Fruit fly (Drosophila melanogaster) whole organism, embryonic: ENCODE results near the gene RhoGAP19D.

Experiments used
- Ada2b ChIP-seq: fragments of 200-800 bp; sonication (Bioruptor generic); IDR thresholded peaks from 2 replicates; pipeline ENCODE4 v1.3.6; 2022; ENCODE audit warnings: missing biosample characterization, missing genetic modification characterization
- Atf-2 ChIP-seq: fragments of 200-800 bp; sonication (Bioruptor generic); optimal IDR thresholded peaks from 2 replicates; lab custom pipeline; 2016; ENCODE audit warnings: missing biosample characterization, missing genetic modification characterization
- B-H1 ChIP-seq: fragments of 200-800 bp; sonication (Bioruptor generic); IDR thresholded peaks from 3 replicates; pipeline ENCODE4 v1.3.6; 2022; ENCODE audit warnings: missing biosample characterization, missing genetic modification characterization
- CG10462 ChIP-seq: fragments of 200-800 bp; sonication (Bioruptor generic); optimal IDR thresholded peaks from 2 replicates; lab custom pipeline; 2016; ENCODE audit warnings: missing biosample characterization, missing genetic modification characterization
- CG12942 ChIP-seq: fragments of 200-800 bp; sonication (Bioruptor generic); optimal IDR thresholded peaks from 3 replicates; lab custom pipeline; 2016; ENCODE audit warnings: missing biosample characterization, missing genetic modification characterization
- CG13424 ChIP-seq: fragments of 200-800 bp; sonication (Bioruptor generic); optimal IDR thresholded peaks from 2 replicates; lab custom pipeline; 2019; ENCODE audit warnings: missing biosample characterization, mild to moderate bottlenecking, missing genetic modification characterization, moderate library complexity
- CG15073 ChIP-seq: fragments of 200-800 bp; sonication (Bioruptor generic); optimal IDR thresholded peaks from 2 replicates; lab custom pipeline; 2016; ENCODE audit warnings: missing biosample characterization, missing genetic modification characterization
- CG16863 ChIP-seq: fragments of 200-800 bp; sonication (Bioruptor generic); optimal IDR thresholded peaks from 3 replicates; lab custom pipeline; 2016; ENCODE audit warnings: missing biosample characterization, missing genetic modification characterization
- CG17385 ChIP-seq: fragments of 200-800 bp; sonication (Bioruptor generic); optimal IDR thresholded peaks from 3 replicates; lab custom pipeline; 2018; ENCODE audit warnings: missing biosample characterization, mild to moderate bottlenecking, missing genetic modification characterization
- CG18011 ChIP-seq: fragments of 200-800 bp; sonication (Bioruptor generic); optimal IDR thresholded peaks from 2 replicates; lab custom pipeline; 2017; ENCODE audit warnings: missing biosample characterization, missing genetic modification characterization, mild to moderate bottlenecking, moderate library complexity, missing genotype
- CG2116 ChIP-seq: fragments of 200-800 bp; sonication (Bioruptor generic); optimal IDR thresholded peaks from 3 replicates; lab custom pipeline; 2018; ENCODE audit warnings: missing biosample characterization, mild to moderate bottlenecking, missing genetic modification characterization
- CG3847 ChIP-seq: fragments of 200-800 bp; sonication (Bioruptor generic); IDR thresholded peaks from 2 replicates; pipeline ENCODE4 v1.3.6; 2022; ENCODE audit warnings: missing biosample characterization, missing genetic modification characterization
- CG6765 ChIP-seq: fragments of 200-800 bp; sonication (Bioruptor generic); optimal IDR thresholded peaks from 3 replicates; lab custom pipeline; 2017; ENCODE audit warnings: missing biosample characterization, mild to moderate bottlenecking, missing genetic modification characterization
- CG7357 ChIP-seq: fragments of 200-800 bp; sonication (Bioruptor generic); IDR thresholded peaks from 3 replicates; pipeline ENCODE4 v1.3.6; 2022; ENCODE audit warnings: missing biosample characterization, missing genetic modification characterization
- CG7987 ChIP-seq: fragments of 200-800 bp; sonication (Bioruptor generic); optimal IDR thresholded peaks from 2 replicates; lab custom pipeline; 2018; ENCODE audit warnings: missing biosample characterization, mild to moderate bottlenecking, missing genetic modification characterization, moderate library complexity
- CG8924 ChIP-seq: fragments of 200-800 bp; optimal IDR thresholded peaks from 3 replicates; lab custom pipeline; 2019; ENCODE audit warnings: missing biosample characterization, mild to moderate bottlenecking, missing genetic modification characterization, moderate library complexity
- Dad ChIP-seq: fragments of 200-800 bp; sonication (Bioruptor generic); optimal IDR thresholded peaks from 3 replicates; lab custom pipeline; 2016; ENCODE audit warnings: missing biosample characterization, missing genetic modification characterization
- Dfd ChIP-seq, 2 experiments: fragments of >200 bp; optimal IDR thresholded peaks; 2 replicates each; lab custom pipeline; 2017; ENCODE audit warnings: missing biosample characterization in 2 of 2, missing genetic modification characterization in 2 of 2
- Dp ChIP-seq: fragments of 200-800 bp; sonication (Bioruptor generic); optimal IDR thresholded peaks from 2 replicates; lab custom pipeline; 2018; ENCODE audit warnings: missing biosample characterization, mild to moderate bottlenecking, missing genetic modification characterization, moderate library complexity
- Gsc ChIP-seq: fragments of 200-800 bp; sonication (Bioruptor generic); IDR thresholded peaks from 2 replicates; pipeline ENCODE4 v1.3.6; 2022; ENCODE audit warnings: missing biosample characterization, missing genetic modification characterization
- HmgD ChIP-seq: fragments of 200-800 bp; sonication (Bioruptor generic); optimal IDR thresholded peaks from 3 replicates; lab custom pipeline; 2016; ENCODE audit warnings: missing biosample characterization, missing genetic modification characterization
- Kr ChIP-seq: fragments of 200-800 bp; sonication (Bioruptor generic); optimal IDR thresholded peaks from 2 replicates; lab custom pipeline; 2017; ENCODE audit warnings: missing biosample characterization, mild to moderate bottlenecking, missing genetic modification characterization
- Mrtf ChIP-seq: fragments of 200-800 bp; sonication (Bioruptor generic); IDR thresholded peaks from 3 replicates; pipeline ENCODE4 v1.3.6; 2022; ENCODE audit warnings: missing biosample characterization, missing genetic modification characterization
- NK7.1 ChIP-seq: fragments of 200-800 bp; sonication (Bioruptor generic); optimal IDR thresholded peaks from 3 replicates; lab custom pipeline; 2016; ENCODE audit warnings: missing biosample characterization, missing genetic modification characterization
- Nf-YC ChIP-seq: fragments of 200-800 bp; optimal IDR thresholded peaks from 3 replicates; lab custom pipeline; 2019; ENCODE audit warnings: missing biosample characterization, mild to moderate bottlenecking, missing genetic modification characterization, moderate library complexity
- Poxn ChIP-seq: fragments of 200-800 bp; sonication (Bioruptor generic); IDR thresholded peaks from 2 replicates; pipeline ENCODE4 v1.3.6; 2022; ENCODE audit warnings: missing biosample characterization, missing genetic modification characterization
- Spps ChIP-seq: fragments of 200-800 bp; sonication (Bioruptor generic); optimal IDR thresholded peaks from 2 replicates; lab custom pipeline; 2018; ENCODE audit warnings: missing biosample characterization, mild to moderate bottlenecking, missing genetic modification characterization
- Taf1 ChIP-seq: fragments of 200-800 bp; sonication (Bioruptor generic); IDR thresholded peaks from 2 replicates; pipeline ENCODE4 v1.3.6; 2022; ENCODE audit warnings: missing biosample characterization, missing genetic modification characterization
- bcd ChIP-seq: fragments of 200-800 bp; sonication (Bioruptor generic); optimal IDR thresholded peaks from 2 replicates; lab custom pipeline; 2017; ENCODE audit warnings: missing biosample characterization, mild to moderate bottlenecking, missing genetic modification characterization
- en ChIP-seq: fragments of 200-800 bp; sonication (Bioruptor generic); optimal IDR thresholded peaks from 2 replicates; lab custom pipeline; 2016; ENCODE audit warnings: missing biosample characterization, missing genetic modification characterization
- ewg ChIP-seq: fragments of 200-800 bp; sonication (Bioruptor generic); optimal IDR thresholded peaks from 3 replicates; lab custom pipeline; 2017; ENCODE audit warnings: mild to moderate bottlenecking, missing biosample characterization, missing genetic modification reagents, missing genetic modification characterization
- gfzf ChIP-seq: fragments of 200-800 bp; sonication (Bioruptor generic); optimal IDR thresholded peaks from 2 replicates; lab custom pipeline; 2016; ENCODE audit warnings: missing biosample characterization, mild to moderate bottlenecking, missing genetic modification characterization, moderate library complexity
- gsb-n ChIP-seq: fragments of 200-800 bp; sonication (Bioruptor generic); optimal IDR thresholded peaks from 3 replicates; lab custom pipeline; 2018; ENCODE audit warnings: missing biosample characterization, mild to moderate bottlenecking, missing genetic modification characterization
- hb ChIP-seq: fragments of 200-800 bp; sonication (Bioruptor generic); IDR thresholded peaks from 3 replicates; pipeline ENCODE4 v1.3.6; 2022; ENCODE audit warnings: missing biosample characterization, missing genetic modification characterization; ENCODE audit not compliant: partially characterized antibody
- ind ChIP-seq: fragments of 200-800 bp; sonication (Bioruptor generic); optimal IDR thresholded peaks from 3 replicates; lab custom pipeline; 2016; ENCODE audit warnings: missing biosample characterization, missing genetic modification characterization
- kah ChIP-seq: fragments of 200-800 bp; sonication (Bioruptor generic); optimal IDR thresholded peaks from 2 replicates; lab custom pipeline; 2018; ENCODE audit warnings: missing biosample characterization, mild to moderate bottlenecking, missing genetic modification characterization
- ken ChIP-seq: fragments of 200-800 bp; sonication (Bioruptor generic); IDR thresholded peaks from 3 replicates; pipeline ENCODE4 v1.3.6; 2022; ENCODE audit warnings: missing biosample characterization, missing genetic modification characterization
- lab ChIP-seq: fragments of 200-800 bp; sonication (Bioruptor generic); optimal IDR thresholded peaks from 3 replicates; lab custom pipeline; 2017; ENCODE audit warnings: missing biosample characterization, missing genetic modification characterization, mild to moderate bottlenecking, moderate library complexity, missing genetic modification reagents
- ranshi ChIP-seq: fragments of 200-800 bp; sonication (Bioruptor generic); IDR thresholded peaks from 2 replicates; pipeline ENCODE4 v1.3.6; 2022; ENCODE audit warnings: missing biosample characterization, missing genetic modification characterization
- repo ChIP-seq: fragments of 200-800 bp; sonication (Bioruptor generic); optimal IDR thresholded peaks from 2 replicates; lab custom pipeline; 2016; ENCODE audit warnings: missing biosample characterization, missing genetic modification characterization
- row ChIP-seq: fragments of 200-800 bp; sonication (Bioruptor generic); IDR thresholded peaks from 3 replicates; pipeline ENCODE4 v1.3.6; 2022; ENCODE audit warnings: missing biosample characterization, missing genetic modification characterization
- salm ChIP-seq: fragments of 200-800 bp; sonication (Bioruptor generic); optimal IDR thresholded peaks from 2 replicates; lab custom pipeline; 2018; ENCODE audit warnings: missing biosample characterization, mild to moderate bottlenecking, missing genetic modification characterization
- schlank ChIP-seq: fragments of 200-800 bp; sonication (Bioruptor generic); optimal IDR thresholded peaks from 2 replicates; lab custom pipeline; 2018; ENCODE audit warnings: missing biosample characterization, mild to moderate bottlenecking, missing genetic modification characterization
- slp2 ChIP-seq: fragments of 200-800 bp; sonication (Bioruptor generic); optimal IDR thresholded peaks from 2 replicates; lab custom pipeline; 2016; ENCODE audit warnings: missing biosample characterization, missing genetic modification characterization
- sqz ChIP-seq: fragments of 200-800 bp; sonication (Bioruptor generic); optimal IDR thresholded peaks from 3 replicates; lab custom pipeline; 2018; ENCODE audit warnings: missing biosample characterization, mild to moderate bottlenecking, missing genetic modification characterization
- sr ChIP-seq: fragments of 200-800 bp; sonication (Bioruptor generic); IDR thresholded peaks from 3 replicates; pipeline ENCODE4 v1.3.6; 2022; ENCODE audit warnings: missing biosample characterization, missing genetic modification characterization
- ssp ChIP-seq: fragments of 200-800 bp; sonication (Bioruptor generic); IDR thresholded peaks from 2 replicates; pipeline ENCODE4 v1.3.6; 2022; ENCODE audit warnings: missing biosample characterization, missing genetic modification characterization
- tap ChIP-seq: fragments of 200-800 bp; optimal IDR thresholded peaks from 3 replicates; lab custom pipeline; 2019; ENCODE audit warnings: missing biosample characterization, mild to moderate bottlenecking, missing genetic modification characterization, moderate library complexity
- tup ChIP-seq: fragments of 200-800 bp; sonication (Bioruptor generic); optimal IDR thresholded peaks from 2 replicates; lab custom pipeline; 2016; ENCODE audit warnings: missing biosample characterization, mild to moderate bottlenecking, missing genetic modification characterization, moderate library complexity

The RhoGAP19D gene

DNA sequence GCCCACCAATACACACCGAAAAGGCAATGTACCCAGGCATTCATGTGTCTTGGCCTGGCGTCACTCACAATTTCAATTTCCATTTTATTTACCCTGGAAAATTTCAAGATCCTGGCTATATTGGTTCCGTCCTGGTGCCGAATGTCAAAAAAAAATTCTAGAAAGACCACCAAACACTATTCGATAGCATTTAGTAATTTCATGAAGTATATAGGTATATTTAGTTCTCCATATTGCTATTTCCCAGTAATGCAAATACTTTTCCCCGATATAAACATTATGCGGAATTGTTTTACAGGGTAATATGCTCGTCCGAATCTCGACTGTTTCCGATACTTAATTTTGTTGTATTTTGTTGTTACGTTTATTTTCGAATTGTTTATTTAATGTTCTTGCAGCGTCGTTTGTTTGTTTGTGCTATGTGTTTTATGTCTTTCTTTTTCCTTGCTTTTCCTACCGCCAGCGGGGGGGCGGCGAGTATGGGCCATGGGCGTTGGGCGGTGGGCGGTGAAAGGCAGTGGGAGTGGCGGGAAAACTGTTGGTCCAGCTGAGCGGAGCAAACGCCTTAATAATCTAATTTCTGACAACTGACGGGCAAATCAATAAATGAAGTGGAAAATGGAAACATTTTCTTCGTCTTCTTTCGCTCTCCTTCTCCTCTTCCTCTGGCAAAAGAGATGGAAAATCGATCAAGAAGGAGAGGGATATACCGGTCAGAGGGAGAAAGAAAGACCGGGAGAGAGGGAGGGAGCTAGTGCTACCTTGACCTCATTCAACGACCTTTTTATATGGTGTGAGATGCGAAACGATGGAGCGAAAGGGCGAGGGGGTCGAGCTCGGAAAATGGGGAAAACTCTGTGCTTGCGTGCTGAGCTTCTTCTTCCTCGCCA lies 14.5 kb downstream of the RhoGAP19D start (continued):
- TF ChIP-seq sqz (no peak), Kr (no peak), CG15073 (GFP tag; lab: Kevin White, UChicago) (peak; percentile 8), hb (GFP tag; lab: Robert Waterston, UW) (no peak), salm (tag; lab: Kevin White, UChicago) (peak; percentile 2), Taf1 (GFP tag; lab: Robert Waterston, UW) (no peak), CG2116 (GFP tag; lab: Kevin White, UChicago) (peak; percentile 16), CG17385 (GFP tag; lab: Kevin White, UChicago) (peak; percentile 30), B-H1 (GFP tag; lab: Robert Waterston, UW) (0 out of 3 replicates have a peak, but pooled peaks have one; percentile 30), Dfd (GFP tag; optimal IDR thresholded peaks at IDR 0.05; lab: Kevin White, UChicago) (peak in 1 of 2 experiments; percentile 18), CG8924 (tag; lab: Kevin White, UChicago) (peak; percentile 76), Atf-2 (peak; percentile 21), Spps (tag; lab: Kevin White, UChicago) (peak; percentile 6), Gsc (no peak), slp2 (GFP tag; lab: Kevin White, UChicago) (peak; percentile 18), Ada2b (GFP tag; lab: Robert Waterston, UW) (peak; percentile 70), schlank (tag; lab: Kevin White, UChicago) (no peak), CG13424 (peak; percentile 66), CG18011 (GFP tag; lab: Kevin White, UChicago) (no peak), en (GFP tag; lab: Kevin White, UChicago) (peak; percentile 56), ranshi (GFP tag; lab: Robert Waterston, UW) (no peak), repo (GFP tag; lab: Kevin White, UChicago) (peak; percentile 4), Dad (GFP tag; lab: Kevin White, UChicago) (peak; percentile 28), sr (GFP tag; lab: Robert Waterston, UW) (0 out of 3 replicates have a peak, but pooled peaks have one; percentile 24), NK7.1 (peak; percentile 19), CG3847 (GFP tag; lab: Robert Waterston, UW) (no peak), HmgD (GFP tag; lab: Kevin White, UChicago) (no peak), CG6765 (GFP tag; lab: Kevin White, UChicago) (no peak), Dp (no peak), Nf-YC (tag; lab: Kevin White, UChicago) (no peak), ind (GFP tag; lab: Kevin White, UChicago) (peak; percentile 57), gsb-n (tag; lab: Kevin White, UChicago) (peak; percentile 27), CG7987 (no peak), tup (GFP tag; lab: Kevin White, UChicago) (no peak), CG10462 (GFP tag; lab: Kevin White, UChicago) (peak; percentile 10), bcd (peak; percentile 51), CG7357 (GFP tag; lab: Robert Waterston, UW) (0 out of 3 replicates have a peak, but pooled peaks have one; percentile 11), row (GFP tag; lab: Robert Waterston, UW) (peak; percentile 92), CG12942 (GFP tag; lab: Kevin White, UChicago) (peak; percentile 13), lab (GFP tag; lab: Kevin White, UChicago) (peak; percentile 74), CG16863 (GFP tag; lab: Kevin White, UChicago) (peak; percentile 70), tap (tag; lab: Kevin White, UChicago) (peak; percentile 14), gfzf (GFP tag; lab: Kevin White, UChicago) (no peak), Poxn (GFP tag; lab: Robert Waterston, UW) (no peak), ewg (GFP tag; lab: Kevin White, UChicago) (peak; percentile 49), ssp (no peak; the same call in 1 of the 2 replicates), Mrtf (GFP tag; lab: Robert Waterston, UW) (0 out of 3 replicates have a peak, but pooled peaks have one; percentile 10), ken (GFP tag; lab: Robert Waterston, UW) (peak; percentile 34; the same call in 1 of the 3 replicates), kah (no peak)
